Worm (Caenorhabditis elegans) whole organism, L1 larva: ENCODE measurements around the gene pch-2.
A peak's percentile ranks its signal among the peaks of the same experiment; 100 is the strongest.

Source experiments
- C04F5.9 ChIP-seq: sonication (generic microtip); optimal IDR thresholded peaks from 2 replicates; lab custom pipeline; 2016; ENCODE audit warnings: missing genetic modification characterization, missing compliant biosample characterization
- C16A3.4 ChIP-seq: fragments of 150-350 bp; optimal IDR thresholded peaks from 2 replicates; lab custom pipeline; 2014; ENCODE audit warnings: missing biosample characterization, missing genetic modification characterization
- F16B12.6 ChIP-seq: fragments of 150-350 bp; optimal IDR thresholded peaks from 2 replicates; lab custom pipeline; 2014; ENCODE audit warnings: missing biosample characterization, missing genetic modification characterization
- alr-1 ChIP-seq: fragments of 200-800 bp; sonication (Bioruptor generic); optimal IDR thresholded peaks from 2 replicates; lab custom pipeline; 2018; ENCODE audit warnings: borderline replicate concordance, mild to moderate bottlenecking, missing genetic modification characterization, missing compliant biosample characterization
- aly-2 ChIP-seq: fragments of 150-350 bp; optimal IDR thresholded peaks from 2 replicates; lab custom pipeline; 2014; ENCODE audit warnings: missing biosample characterization, missing genetic modification characterization
- blmp-1 ChIP-seq: fragments of 150-350 bp; optimal IDR thresholded peaks from 2 replicates; lab custom pipeline; 2014; ENCODE audit warnings: missing biosample characterization, missing genetic modification characterization
- ceh-8 ChIP-seq: fragments of 200-800 bp; sonication (Bioruptor generic); optimal IDR thresholded peaks from 2 replicates; lab custom pipeline; 2018; ENCODE audit warnings: mild to moderate bottlenecking, missing genetic modification characterization, moderate library complexity, missing compliant biosample characterization
- ceh-88 ChIP-seq: fragments of 200-800 bp; sonication (Bioruptor generic); IDR thresholded peaks from 2 replicates; pipeline ENCODE4 v1.3.6; 2022; ENCODE audit warnings: missing genetic modification characterization, missing compliant biosample characterization
- ceh-90 ChIP-seq: sonication (generic microtip); optimal IDR thresholded peaks from 2 replicates; lab custom pipeline; 2016; ENCODE audit warnings: missing genetic modification characterization, missing compliant biosample characterization
- ces-1 ChIP-seq: fragments of 150-350 bp; optimal IDR thresholded peaks from 2 replicates; lab custom pipeline; 2014; ENCODE audit warnings: missing biosample characterization, missing genetic modification reagents, missing genetic modification characterization
- dpl-1 ChIP-seq, 3 experiments: fragments of 150-350 bp in 2 of 3; sonication (generic microtip) in 1 of 3; optimal IDR thresholded peaks; 2 replicates each; lab custom pipeline; 2014 to 2017; ENCODE audit warnings: missing biosample characterization in 3 of 3, missing genetic modification characterization in 3 of 3, missing genetic modification reagents in 3 of 3
- dsc-1 ChIP-seq: sonication (generic microtip); optimal IDR thresholded peaks from 2 replicates; lab custom pipeline; 2016; ENCODE audit warnings: mild to moderate bottlenecking, missing genetic modification characterization, missing compliant biosample characterization
- efl-1 ChIP-seq, 4 experiments: fragments of 150-350 bp; optimal IDR thresholded peaks in 3 of 4; peaks in 1 of 4; 1 replicate in 1 of 4; 2 replicates in 3 of 4; lab custom pipeline; 2014; ENCODE audit warnings: missing biosample characterization in 2 of 4, missing genetic modification characterization in 2 of 4, missing genetic modification reagents in 2 of 4
- egl-13 ChIP-seq: sonication (generic microtip); optimal IDR thresholded peaks from 2 replicates; lab custom pipeline; 2016; ENCODE audit warnings: missing genotype, missing genetic modification reagents, missing genetic modification characterization, missing compliant biosample characterization
- elt-3 ChIP-seq, 6 experiments: fragments of 150-350 bp in 1 of 6; sonication (generic microtip); optimal IDR thresholded peaks; 2 replicates each; lab custom pipeline; 2017 to 2018; ENCODE audit warnings: missing biosample characterization in 6 of 6, missing genetic modification characterization in 6 of 6, inconsistent platforms in 1 of 6
- fkh-8 ChIP-seq: sonication (generic microtip); optimal IDR thresholded peaks from 2 replicates; lab custom pipeline; 2016; ENCODE audit warnings: mild to moderate bottlenecking, missing genetic modification characterization, missing compliant biosample characterization
- hlh-17 ChIP-seq: fragments of 200-800 bp; sonication (Bioruptor generic); optimal IDR thresholded peaks from 2 replicates; lab custom pipeline; 2018; ENCODE audit warnings: missing genetic modification characterization, mild to moderate bottlenecking, missing compliant biosample characterization, moderate library complexity, borderline replicate concordance
- irx-1 ChIP-seq: sonication (generic microtip); optimal IDR thresholded peaks from 2 replicates; lab custom pipeline; 2016; ENCODE audit warnings: missing genetic modification characterization, missing compliant biosample characterization
- lin-14 ChIP-seq: fragments of 200-800 bp; sonication (Bioruptor generic); optimal IDR thresholded peaks from 2 replicates; lab custom pipeline; 2018; ENCODE audit warnings: mild to moderate bottlenecking, missing genetic modification characterization, moderate library complexity, missing compliant biosample characterization
- lin-15B ChIP-seq: fragments of 150-350 bp; sonication (generic microtip); optimal IDR thresholded peaks from 3 replicates; lab custom pipeline; 2014; ENCODE audit warnings: missing biosample characterization, missing genetic modification characterization
- lin-35 ChIP-seq, 2 experiments: fragments of 150-350 bp; optimal IDR thresholded peaks; 2 replicates each; lab custom pipeline; 2014; ENCODE audit warnings: missing biosample characterization in 2 of 2, missing genetic modification characterization in 2 of 2, missing genetic modification reagents in 2 of 2
- lin-39 ChIP-seq: fragments of 150-350 bp; optimal IDR thresholded peaks from 2 replicates; lab custom pipeline; 2014; ENCODE audit warnings: missing biosample characterization, missing genetic modification reagents, missing genetic modification characterization
- lsy-2 ChIP-seq, 2 experiments: fragments of 150-350 bp; optimal IDR thresholded peaks; 2 replicates each; lab custom pipeline; 2014; ENCODE audit warnings: missing biosample characterization in 2 of 2, missing genetic modification characterization in 2 of 2
- nhr-11 ChIP-seq: fragments of 150-350 bp; optimal IDR thresholded peaks from 2 replicates; lab custom pipeline; 2014; ENCODE audit warnings: missing biosample characterization, missing genetic modification characterization
- nhr-20 ChIP-seq: sonication (generic microtip); optimal IDR thresholded peaks from 2 replicates; lab custom pipeline; 2016; ENCODE audit warnings: mild to moderate bottlenecking, missing genetic modification characterization, missing compliant biosample characterization
- nhr-237 ChIP-seq: fragments of 150-350 bp; optimal IDR thresholded peaks from 2 replicates; lab custom pipeline; 2014; ENCODE audit warnings: missing biosample characterization, missing genetic modification characterization
- nhr-71 ChIP-seq: sonication (generic microtip); optimal IDR thresholded peaks from 2 replicates; lab custom pipeline; 2016; ENCODE audit warnings: mild to moderate bottlenecking, missing genetic modification characterization, moderate library complexity, missing compliant biosample characterization
- nhr-76 ChIP-seq: sonication (generic microtip); optimal IDR thresholded peaks from 2 replicates; lab custom pipeline; 2017; ENCODE audit warnings: missing biosample characterization, missing genetic modification characterization
- nhr-77 ChIP-seq: fragments of 150-350 bp; optimal IDR thresholded peaks from 2 replicates; lab custom pipeline; 2014; ENCODE audit warnings: missing biosample characterization, missing genetic modification characterization
- nhr-84 ChIP-seq: sonication (generic microtip); optimal IDR thresholded peaks from 2 replicates; lab custom pipeline; 2017; ENCODE audit warnings: missing biosample characterization, missing genetic modification characterization
- nhr-90 ChIP-seq: sonication (generic microtip); optimal IDR thresholded peaks from 2 replicates; lab custom pipeline; 2016; ENCODE audit warnings: mild to moderate bottlenecking, missing genetic modification characterization, missing compliant biosample characterization; ENCODE audit not compliant: poor library complexity
- skn-1 ChIP-seq: fragments of 150-350 bp; optimal IDR thresholded peaks from 2 replicates; lab custom pipeline; 2014; ENCODE audit warnings: missing biosample characterization, missing genetic modification characterization
- sox-4 ChIP-seq: sonication (generic microtip); optimal IDR thresholded peaks from 2 replicates; lab custom pipeline; 2016; ENCODE audit warnings: missing genetic modification characterization, missing compliant biosample characterization
- sptf-1 ChIP-seq: fragments of 150-350 bp; optimal IDR thresholded peaks from 2 replicates; lab custom pipeline; 2014; ENCODE audit warnings: missing biosample characterization, missing genetic modification characterization
- sup-37 ChIP-seq: fragments of 200-800 bp; sonication (Bioruptor generic); optimal IDR thresholded peaks from 2 replicates; lab custom pipeline; 2018; ENCODE audit warnings: mild to moderate bottlenecking, missing genetic modification characterization, missing compliant biosample characterization
- swsn-7 ChIP-seq: sonication (generic microtip); optimal IDR thresholded peaks from 2 replicates; lab custom pipeline; 2016; ENCODE audit warnings: missing genetic modification characterization, missing compliant biosample characterization
- tbx-2 ChIP-seq: sonication (generic microtip); optimal IDR thresholded peaks from 2 replicates; lab custom pipeline; 2016; ENCODE audit warnings: missing genetic modification characterization, missing compliant biosample characterization
- tlp-1 ChIP-seq: fragments of 150-350 bp; optimal IDR thresholded peaks from 2 replicates; lab custom pipeline; 2014; ENCODE audit warnings: missing biosample characterization, missing genetic modification characterization
- unc-130 ChIP-seq: fragments of 150-350 bp; optimal IDR thresholded peaks from 2 replicates; lab custom pipeline; 2017; ENCODE audit warnings: missing biosample characterization, missing genetic modification characterization, inconsistent platforms
- unc-30 ChIP-seq: sonication (generic microtip); optimal IDR thresholded peaks from 2 replicates; lab custom pipeline; 2017; ENCODE audit warnings: missing biosample characterization, missing genetic modification characterization
- unc-86 ChIP-seq: sonication (generic microtip); optimal IDR thresholded peaks from 2 replicates; lab custom pipeline; 2016; ENCODE audit warnings: missing genetic modification characterization, missing compliant biosample characterization
- vab-15 ChIP-seq: sonication (generic microtip); optimal IDR thresholded peaks from 2 replicates; lab custom pipeline; 2017; ENCODE audit warnings: missing genotype, mild to moderate bottlenecking, missing genetic modification characterization, missing compliant biosample characterization
- xbp-1 ChIP-seq: sonication (generic microtip); optimal IDR thresholded peaks from 2 replicates; lab custom pipeline; 2016; ENCODE audit warnings: missing genetic modification characterization, missing compliant biosample characterization
- zag-1 ChIP-seq: fragments of 150-350 bp; optimal IDR thresholded peaks from 2 replicates; lab custom pipeline; 2014; ENCODE audit warnings: missing biosample characterization, missing genetic modification characterization

Gene pch-2

DNA sequence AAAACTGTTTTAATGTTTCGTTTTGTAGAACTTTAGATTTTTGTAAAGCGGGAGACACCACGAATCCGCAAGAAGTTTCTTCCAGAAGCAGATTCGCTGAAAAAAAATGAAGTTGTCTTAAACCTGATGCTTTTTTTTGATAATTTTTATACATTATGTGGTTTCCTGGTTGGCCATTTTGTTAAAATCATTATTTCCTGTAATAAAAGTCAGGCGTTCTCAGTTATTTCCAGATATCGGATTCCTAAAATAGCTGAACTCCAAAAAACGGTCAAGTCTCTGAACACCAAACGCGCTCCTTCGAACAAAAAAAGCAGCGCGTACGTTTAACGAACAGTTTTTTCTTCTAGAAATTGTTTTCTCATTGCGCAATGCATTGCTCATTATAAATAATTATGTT, 20.8 kb upstream of the pch-2 start (continued):
- no peak for TF ChIP-seq C04F5.9 (tag; lab: Kevin White, UChicago)
- peak; percentile 7 for TF ChIP-seq dsc-1 (tag; lab: Kevin White, UChicago)
- peak; percentile 15 to 88 for TF ChIP-seq lsy-2 (tag; optimal IDR thresholded peaks at IDR 0.05; lab: Kevin White, UChicago)
- no peak for TF ChIP-seq unc-86 (tag; lab: Kevin White, UChicago)

DNA sequence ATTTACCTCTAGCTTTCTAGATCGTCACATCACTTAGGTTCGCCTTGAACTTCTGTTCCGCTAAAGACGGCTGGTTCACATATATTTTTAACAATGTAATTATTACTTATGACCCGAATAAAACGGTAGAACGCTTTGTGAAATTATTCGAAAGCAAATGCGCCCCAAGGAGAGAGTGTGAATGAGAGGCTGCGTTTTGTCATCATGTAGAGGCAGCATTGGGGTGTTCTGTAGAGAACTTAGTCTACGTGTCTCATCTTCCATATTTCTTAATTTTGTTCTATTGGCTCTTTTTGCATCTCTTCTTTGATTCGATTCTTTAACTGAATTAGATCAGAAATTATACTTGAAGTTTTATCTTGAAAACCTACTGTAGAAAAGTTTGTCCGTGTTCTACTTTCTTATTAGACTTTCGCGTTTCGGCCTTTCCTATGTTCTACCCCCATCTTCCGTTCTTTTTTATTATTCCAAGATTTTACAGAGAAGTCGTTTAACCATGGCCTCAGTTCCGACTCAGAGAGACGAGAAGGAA, 20.1 kb upstream of the pch-2 start, which contains the start of gene cdc-48.2:
TSS of gene cdc-48.2 (plus strand) at position 482 of the 532 bp plus-strand sequence.
- TF ChIP-seq lin-35 (GFP tag; optimal IDR thresholded peaks at IDR 0.05; lab: Kevin White, UChicago): peak; percentile 5 to 30
- TF ChIP-seq C16A3.4: no peak
- TF ChIP-seq efl-1 (optimal IDR thresholded peaks at IDR 0.05; lab: Kevin White, UChicago): no peak
- TF ChIP-seq efl-1 (GFP tag; optimal IDR thresholded peaks at IDR 0.05 in 1 of 2; lab: Kevin White, UChicago): peak; percentile 5 to 10
- TF ChIP-seq dpl-1 (GFP tag; optimal IDR thresholded peaks at IDR 0.05; lab: Kevin White, UChicago): peak in 1 of 3 experiments; percentile 4
- TF ChIP-seq swsn-7 (tag; lab: Kevin White, UChicago): no peak
- TF ChIP-seq unc-86 (tag; lab: Kevin White, UChicago): no peak
- no peak for TF ChIP-seq nhr-237
- TF ChIP-seq nhr-90 (tag; lab: Kevin White, UChicago): no peak
- peak; percentile 36 for TF ChIP-seq blmp-1
- no peak for TF ChIP-seq sox-4 (tag; lab: Kevin White, UChicago)
- TF ChIP-seq lsy-2 (tag; optimal IDR thresholded peaks at IDR 0.05; lab: Kevin White, UChicago): peak in 1 of 2 experiments; percentile 36
- TF ChIP-seq unc-130: no peak
- TF ChIP-seq irx-1 (tag; lab: Kevin White, UChicago): no peak
- no peak for TF ChIP-seq ceh-88 (GFP tag; lab: Robert Waterston, UW)
- peak; percentile 96 for TF ChIP-seq skn-1 (tag; lab: Kevin White, UChicago)
- no peak for TF ChIP-seq lin-15B (tag; lab: Kevin White, UChicago)
- TF ChIP-seq dsc-1 (tag; lab: Kevin White, UChicago): no peak
- TF ChIP-seq lin-39 (tag; lab: Kevin White, UChicago): no peak
- no peak for TF ChIP-seq aly-2 (tag; lab: Kevin White, UChicago)
- peak; percentile 4 for TF ChIP-seq lin-14 (GFP tag; lab: Kevin White, UChicago)
- TF ChIP-seq tlp-1 (tag; lab: Kevin White, UChicago): no peak
- no peak for TF ChIP-seq unc-30 (tag; lab: Kevin White, UChicago)

DNA sequence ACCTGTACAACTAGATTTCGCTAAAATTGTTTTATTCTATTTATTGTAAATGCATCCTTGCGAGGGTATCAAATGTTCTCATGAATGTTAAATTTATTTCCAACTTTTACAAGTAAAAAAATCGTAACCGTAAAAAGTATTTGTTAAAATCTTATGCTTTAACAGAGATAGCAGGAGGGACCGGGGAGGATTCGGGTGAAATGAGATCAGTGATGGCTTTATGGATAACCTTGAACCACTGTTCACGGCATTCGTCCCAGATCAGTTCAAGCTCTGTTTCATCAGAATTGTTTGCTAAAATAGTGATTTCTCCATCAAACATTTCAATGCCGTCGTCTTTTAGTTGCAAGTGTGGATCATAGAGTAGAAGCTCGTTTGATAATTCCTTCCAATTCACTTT, 17.0 kb upstream of the pch-2 start:
- no peak for TF ChIP-seq tbx-2
- TF ChIP-seq lsy-2 (tag; optimal IDR thresholded peaks at IDR 0.05; lab: Kevin White, UChicago): no peak
- no peak for TF ChIP-seq nhr-71 (tag; lab: Kevin White, UChicago)
- TF ChIP-seq nhr-77: no peak
- TF ChIP-seq sptf-1 (tag; lab: Kevin White, UChicago): no peak
- no peak for TF ChIP-seq nhr-237
- no peak for TF ChIP-seq nhr-76 (tag; lab: Kevin White, UChicago)
- TF ChIP-seq sup-37 (GFP tag; lab: Kevin White, UChicago): no peak
- no peak for TF ChIP-seq fkh-8
- no peak for TF ChIP-seq zag-1 (tag; lab: Kevin White, UChicago)
- TF ChIP-seq nhr-20 (tag; lab: Kevin White, UChicago): no peak
- no peak for TF ChIP-seq unc-30 (tag; lab: Kevin White, UChicago)
- no peak for TF ChIP-seq nhr-84 (tag; lab: Kevin White, UChicago)
- TF ChIP-seq elt-3 (tag; optimal IDR thresholded peaks at IDR 0.05; lab: Kevin White, UChicago): no peak
- no peak for TF ChIP-seq irx-1 (tag; lab: Kevin White, UChicago)

DNA sequence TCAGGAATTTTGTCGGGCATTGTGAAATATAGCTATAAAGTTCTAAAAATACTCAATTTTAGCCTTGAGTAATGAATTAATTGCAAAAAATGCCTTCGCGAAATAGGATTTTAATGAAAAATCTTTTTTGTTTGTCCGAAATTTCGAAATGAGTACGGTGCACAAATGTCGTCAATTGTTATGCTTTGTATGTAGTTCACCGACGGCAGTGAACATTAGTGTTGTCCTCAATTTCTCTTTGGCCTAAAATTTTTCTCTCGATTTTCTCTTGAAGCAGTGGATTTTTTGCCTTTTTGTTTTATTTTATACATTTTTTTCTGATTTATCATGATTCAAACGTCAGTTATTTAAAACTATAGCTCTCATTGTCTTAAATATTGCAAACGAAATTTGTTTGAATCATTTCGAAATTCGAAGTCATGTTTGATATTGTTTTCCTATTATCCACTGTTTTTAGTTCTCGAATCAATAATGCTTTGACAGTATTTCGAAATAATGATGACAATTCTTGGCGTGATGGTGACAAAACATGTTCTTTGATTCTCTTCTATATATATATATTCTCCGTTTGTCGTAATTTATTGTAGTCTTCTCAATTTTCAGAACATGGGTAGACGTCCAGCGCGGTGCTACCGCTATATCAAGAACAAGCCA, 14.7 kb upstream of the pch-2 start, which contains the start of the genes ints-11 and rpl-10:
TSS of gene ints-11 (minus strand) at position 201 of the 654 bp plus-strand sequence.
TSS of gene rpl-10 (plus strand) at position 604 of the 654 bp plus-strand sequence.
- TF ChIP-seq vab-15 (tag; lab: Kevin White, UChicago): no peak
- TF ChIP-seq hlh-17 (GFP tag; lab: Kevin White, UChicago): no peak
- peak; percentile 59 for TF ChIP-seq C16A3.4
- TF ChIP-seq irx-1 (tag; lab: Kevin White, UChicago): no peak
- peak; percentile 67 to 74 for TF ChIP-seq efl-1 (optimal IDR thresholded peaks at IDR 0.05; lab: Kevin White, UChicago)
- TF ChIP-seq efl-1 (GFP tag; optimal IDR thresholded peaks at IDR 0.05 in 1 of 2; lab: Kevin White, UChicago): peak; percentile 70 to 90
- peak; percentile 83 for TF ChIP-seq F16B12.6 (tag; lab: Kevin White, UChicago)
- no peak for TF ChIP-seq alr-1 (tag; lab: Kevin White, UChicago)
- TF ChIP-seq ces-1 (GFP tag; lab: Kevin White, UChicago): no peak
- peak; percentile 89 to 98 for TF ChIP-seq lsy-2 (tag; optimal IDR thresholded peaks at IDR 0.05; lab: Kevin White, UChicago)
- no peak for TF ChIP-seq ceh-90 (tag; lab: Kevin White, UChicago)
- TF ChIP-seq sox-4 (tag; lab: Kevin White, UChicago): no peak
- no peak for TF ChIP-seq ceh-8
- TF ChIP-seq xbp-1 (tag; lab: Kevin White, UChicago): peak; percentile 48
- TF ChIP-seq nhr-20 (tag; lab: Kevin White, UChicago): peak; percentile 27
- no peak for TF ChIP-seq nhr-11 (tag; lab: Kevin White, UChicago)
- TF ChIP-seq egl-13 (tag; lab: Kevin White, UChicago): no peak
- TF ChIP-seq lin-14 (GFP tag; lab: Kevin White, UChicago): no peak
